Fruit fly (Drosophila melanogaster) whole organism, adult: ENCODE results near the gene CG4497.

Experiments used
- CG11617 ChIP-seq: fragments of 200-800 bp; sonication (Bioruptor generic); optimal IDR thresholded peaks from 2 replicates; lab custom pipeline; 2017; ENCODE audit warnings: mild to moderate bottlenecking, missing biosample characterization, missing genetic modification reagents, missing genetic modification characterization
- CG12768 ChIP-seq: fragments of 200-800 bp; sonication (Bioruptor generic); optimal IDR thresholded peaks from 2 replicates; lab custom pipeline; 2017; ENCODE audit warnings: missing biosample characterization, missing genetic modification characterization, mild to moderate bottlenecking, moderate library complexity, missing genetic modification reagents
- CG14711 ChIP-seq: fragments of 200-800 bp; sonication (Bioruptor generic); optimal IDR thresholded peaks from 2 replicates; lab custom pipeline; 2018; ENCODE audit warnings: missing biosample characterization, mild to moderate bottlenecking, missing genetic modification characterization, moderate library complexity
- CG1620 ChIP-seq: fragments of 200-800 bp; sonication (Bioruptor generic); optimal IDR thresholded peaks from 2 replicates; lab custom pipeline; 2016; ENCODE audit warnings: missing biosample characterization, missing genetic modification characterization
- CG33017 ChIP-seq: fragments of 200-800 bp; sonication (Bioruptor generic); optimal IDR thresholded peaks from 2 replicates; lab custom pipeline; 2018; ENCODE audit warnings: missing biosample characterization, mild to moderate bottlenecking, missing genetic modification characterization, moderate library complexity
- CG5204 ChIP-seq: fragments of 200-800 bp; sonication (Bioruptor generic); optimal IDR thresholded peaks from 2 replicates; lab custom pipeline; 2016; ENCODE audit warnings: missing biosample characterization, missing genetic modification characterization
- CG7045 ChIP-seq: fragments of 200-800 bp; sonication (Bioruptor generic); optimal IDR thresholded peaks from 2 replicates; lab custom pipeline; 2017; ENCODE audit warnings: missing biosample characterization, mild to moderate bottlenecking, missing genetic modification characterization
- CG7101 ChIP-seq: fragments of 200-800 bp; sonication (Bioruptor generic); optimal IDR thresholded peaks from 2 replicates; lab custom pipeline; 2018; ENCODE audit warnings: missing biosample characterization, mild to moderate bottlenecking, missing genetic modification characterization, moderate library complexity
- Clk ChIP-seq: fragments of 200-800 bp; sonication (Bioruptor generic); optimal IDR thresholded peaks from 2 replicates; lab custom pipeline; 2017; ENCODE audit warnings: missing biosample characterization, missing genetic modification characterization
- Crg-1 ChIP-seq: fragments of 200-800 bp; sonication (Bioruptor generic); optimal IDR thresholded peaks from 2 replicates; lab custom pipeline; 2016; ENCODE audit warnings: missing biosample characterization, missing genetic modification characterization
- Hr96 ChIP-seq: fragments of 200-800 bp; sonication (Bioruptor generic); optimal IDR thresholded peaks from 2 replicates; lab custom pipeline; 2016; ENCODE audit warnings: missing biosample characterization, missing genetic modification characterization
- Mnt ChIP-seq: fragments of 200-800 bp; sonication (Bioruptor generic); optimal IDR thresholded peaks from 2 replicates; lab custom pipeline; 2016; ENCODE audit warnings: missing biosample characterization, mild to moderate bottlenecking, missing genetic modification characterization
- bab1 ChIP-seq: fragments of 200-800 bp; sonication (Bioruptor generic); optimal IDR thresholded peaks from 3 replicates; lab custom pipeline; 2019; ENCODE audit warnings: missing biosample characterization, mild to moderate bottlenecking, missing genetic modification characterization, moderate library complexity
- cic ChIP-seq: fragments of 200-800 bp; sonication (Bioruptor generic); optimal IDR thresholded peaks from 2 replicates; lab custom pipeline; 2017; ENCODE audit warnings: missing biosample characterization, mild to moderate bottlenecking, missing genetic modification characterization, moderate library complexity
- cnc ChIP-seq, 2 experiments: fragments of >200 bp; optimal IDR thresholded peaks; 2 replicates each; lab custom pipeline; 2017
- kay ChIP-seq: fragments of 200-800 bp; sonication (Bioruptor generic); peaks from one replicate; lab custom pipeline; 2016; ENCODE audit warnings: missing biosample characterization, missing genetic modification characterization, borderline replicate concordance
- ovo ChIP-seq: fragments of 200-800 bp; sonication (Bioruptor generic); optimal IDR thresholded peaks from 2 replicates; lab custom pipeline; 2016; ENCODE audit warnings: missing biosample characterization, missing genetic modification characterization
- pad ChIP-seq: fragments of 200-800 bp; sonication (Bioruptor generic); optimal IDR thresholded peaks from 3 replicates; lab custom pipeline; 2017; ENCODE audit warnings: missing biosample characterization, missing genetic modification characterization, mild to moderate bottlenecking, moderate library complexity, missing genetic modification reagents
- tj ChIP-seq: fragments of 200-800 bp; sonication (Bioruptor generic); optimal IDR thresholded peaks from 3 replicates; lab custom pipeline; 2017; ENCODE audit warnings: missing biosample characterization, mild to moderate bottlenecking, missing genetic modification characterization, moderate library complexity
- toe ChIP-seq: fragments of 200-800 bp; sonication (Bioruptor generic); optimal IDR thresholded peaks from 2 replicates; lab custom pipeline; 2016; ENCODE audit warnings: missing biosample characterization, missing genetic modification characterization

CG4497 gene

DNA sequence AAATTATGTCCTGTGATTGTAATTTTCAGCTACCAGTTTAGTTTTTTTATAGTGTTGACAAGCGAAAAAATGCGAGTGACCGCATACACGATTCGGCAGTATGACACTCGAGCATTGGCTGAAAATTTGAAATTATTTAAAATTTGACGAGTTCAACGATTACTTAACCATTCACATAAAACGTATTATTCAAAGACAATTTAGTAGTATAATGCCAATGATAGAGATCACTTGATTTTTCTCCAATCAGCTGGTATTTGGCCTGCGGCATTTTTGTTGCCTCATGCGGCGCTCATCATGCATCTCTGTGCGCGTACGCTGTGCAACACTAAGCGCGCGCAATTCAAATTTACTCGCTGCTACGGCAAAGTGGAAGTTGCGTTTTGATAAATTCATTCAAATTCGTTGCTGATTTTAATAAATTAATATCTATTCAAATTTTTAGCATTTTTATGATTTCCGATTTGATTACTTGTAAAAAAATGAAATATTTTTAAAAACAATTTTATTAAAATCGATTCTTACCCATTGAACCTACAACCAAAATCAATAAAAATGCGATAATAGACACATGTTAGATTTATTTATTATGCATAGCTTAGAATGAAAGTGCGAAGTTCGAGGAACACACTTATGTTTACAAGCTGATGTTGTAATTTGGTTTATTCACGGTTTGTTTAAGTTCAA is at the start of gene CG4497:
TSS of gene CG4497 (minus strand) at position 238 of the 687 bp plus-strand sequence.
- TF ChIP-seq CG7101 (tag; lab: Kevin White, UChicago) (peak; percentile 89), pad (GFP tag; lab: Kevin White, UChicago) (peak; percentile 84), CG33017 (tag; lab: Kevin White, UChicago) (peak; percentile 73), Mnt (GFP tag; lab: Kevin White, UChicago) (peak; percentile 88), CG11617 (GFP tag; lab: Kevin White, UChicago) (peak; percentile 95), ovo (GFP tag; lab: Kevin White, UChicago) (peak; percentile 90), kay (peak; percentile 93), Hr96 (GFP tag; lab: Kevin White, UChicago) (peak; percentile 96), CG7045 (peak; percentile 93), CG1620 (peak; percentile 98), CG5204 (GFP tag; lab: Kevin White, UChicago) (peak; percentile 96), toe (peak; percentile 98), Crg-1 (peak; percentile 96), tj (peak; percentile 82), Clk (peak; percentile 95), cnc (optimal IDR thresholded peaks at IDR 0.05; lab: Kevin White, UChicago) (no peak), cic (GFP tag; lab: Kevin White, UChicago) (peak; percentile 71), CG14711 (tag; lab: Kevin White, UChicago) (peak; percentile 84), bab1 (GFP tag; lab: Kevin White, UChicago) (peak; percentile 97), CG12768 (peak; percentile 92)

DNA sequence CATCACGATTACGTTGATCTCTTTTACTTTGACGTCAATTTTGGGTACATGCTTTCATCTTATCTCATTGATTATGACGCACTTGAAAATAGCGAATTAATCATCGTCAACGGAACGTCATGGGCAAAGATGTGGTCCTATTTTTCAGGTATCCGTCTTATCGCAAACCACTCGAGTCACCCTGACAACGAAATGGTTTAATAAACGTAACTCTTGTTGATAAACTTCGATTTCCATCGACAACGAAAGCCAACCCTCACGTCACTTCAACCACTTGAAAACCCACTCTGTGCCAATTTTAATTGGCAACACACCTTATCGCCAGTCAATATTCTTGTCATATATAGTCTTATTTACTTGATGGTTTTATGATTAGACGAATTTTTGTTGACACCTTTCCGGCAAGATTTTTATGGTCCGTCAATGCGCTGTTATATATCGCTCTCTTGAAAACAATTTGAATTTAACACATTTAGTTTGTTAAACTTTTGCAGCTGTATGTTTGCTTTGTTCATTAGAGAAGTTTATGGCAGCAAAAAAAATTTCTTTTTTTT is 47.9 kb upstream of the CG4497 start:
- peak; percentile 1 for TF ChIP-seq CG12768
- no peak for TF ChIP-seq CG5204 (GFP tag; lab: Kevin White, UChicago)
- TF ChIP-seq cic (GFP tag; lab: Kevin White, UChicago) = peak; percentile 48
- TF ChIP-seq Clk = no peak

DNA sequence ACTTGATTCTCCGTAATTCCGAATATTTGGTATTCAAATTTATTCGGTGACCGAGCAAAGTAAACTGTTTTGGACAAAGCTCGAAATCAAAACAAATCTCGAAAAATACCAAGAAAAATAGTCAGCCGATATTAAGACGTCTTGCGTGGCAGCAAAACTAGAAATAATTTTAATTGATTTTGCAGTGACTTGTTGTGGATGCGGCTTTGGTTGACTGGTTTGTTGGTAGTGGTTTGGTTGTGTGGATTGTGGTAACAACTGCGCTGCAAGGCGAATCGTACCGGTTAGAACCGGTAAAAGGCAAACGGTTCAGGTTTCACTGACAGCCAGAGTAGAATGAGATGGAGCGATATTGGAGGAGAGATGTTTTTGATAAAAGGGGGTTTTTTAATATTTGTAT is 47.1 kb upstream of the CG4497 start:
- no peak for TF ChIP-seq toe
- no peak for TF ChIP-seq Mnt (GFP tag; lab: Kevin White, UChicago)
- no peak for TF ChIP-seq CG33017 (tag; lab: Kevin White, UChicago)
- no peak for TF ChIP-seq pad (GFP tag; lab: Kevin White, UChicago)
- no peak for TF ChIP-seq cnc (optimal IDR thresholded peaks at IDR 0.05; lab: Kevin White, UChicago)
- TF ChIP-seq ovo (GFP tag; lab: Kevin White, UChicago) = no peak
- TF ChIP-seq bab1 (GFP tag; lab: Kevin White, UChicago) = no peak
- no peak for TF ChIP-seq tj
- no peak for TF ChIP-seq CG7045
- no peak for TF ChIP-seq kay
- TF ChIP-seq CG5204 (GFP tag; lab: Kevin White, UChicago) = no peak
- TF ChIP-seq cic (GFP tag; lab: Kevin White, UChicago) = no peak

DNA sequence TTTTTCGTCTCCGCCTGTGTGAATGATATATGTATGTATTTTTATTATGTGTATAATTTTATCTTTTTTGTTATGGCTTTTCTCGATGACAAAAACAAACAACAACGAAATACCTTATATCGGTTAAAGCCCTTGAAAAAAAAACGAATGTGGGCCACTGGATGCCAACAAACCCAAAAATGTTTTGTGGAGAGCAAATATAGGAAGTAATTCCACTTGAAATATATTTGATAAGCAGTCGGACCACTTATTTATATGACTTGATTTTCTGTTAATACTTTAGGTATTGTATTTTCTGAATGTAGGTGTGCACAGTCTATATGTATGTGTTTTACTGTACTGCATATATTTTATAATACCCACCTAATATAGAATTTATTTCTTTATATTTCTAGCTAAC is 46.6 kb upstream of the CG4497 start:
- no peak for TF ChIP-seq CG14711 (tag; lab: Kevin White, UChicago)
- TF ChIP-seq CG7045 = no peak
- TF ChIP-seq Clk = no peak
- TF ChIP-seq tj = no peak
- TF ChIP-seq CG33017 (tag; lab: Kevin White, UChicago) = no peak
- TF ChIP-seq CG12768 = no peak
- TF ChIP-seq Hr96 (GFP tag; lab: Kevin White, UChicago) = no peak
- no peak for TF ChIP-seq Mnt (GFP tag; lab: Kevin White, UChicago)
- TF ChIP-seq CG5204 (GFP tag; lab: Kevin White, UChicago) = no peak
- TF ChIP-seq cnc (optimal IDR thresholded peaks at IDR 0.05; lab: Kevin White, UChicago) = no peak
- no peak for TF ChIP-seq pad (GFP tag; lab: Kevin White, UChicago)
- no peak for TF ChIP-seq toe

DNA sequence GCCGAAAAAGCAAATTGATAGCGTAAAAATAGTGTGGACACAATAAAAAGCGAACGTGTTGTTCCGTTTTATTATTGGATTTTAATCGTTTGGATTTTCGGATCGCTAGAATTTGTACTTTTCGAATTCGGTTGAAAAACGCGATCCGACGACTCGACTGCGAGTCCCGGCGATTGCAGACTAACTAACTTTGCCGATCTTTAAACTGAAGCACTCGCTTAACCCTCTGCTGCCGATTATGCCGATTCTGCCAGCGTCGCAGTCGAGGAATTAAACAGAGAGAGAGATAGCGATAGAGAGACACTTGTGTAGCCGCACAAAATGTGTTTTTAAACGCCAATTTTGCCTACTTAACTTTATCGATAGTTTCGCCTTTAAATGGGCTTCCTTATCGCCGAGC is 45.9 kb upstream of the CG4497 start:
- TF ChIP-seq Mnt (GFP tag; lab: Kevin White, UChicago) = peak; percentile 16
- no peak for TF ChIP-seq CG14711 (tag; lab: Kevin White, UChicago)
- TF ChIP-seq CG7045 = no peak
- no peak for TF ChIP-seq kay
- TF ChIP-seq CG7101 (tag; lab: Kevin White, UChicago) = no peak
- TF ChIP-seq cic (GFP tag; lab: Kevin White, UChicago) = peak; percentile 45
- TF ChIP-seq CG12768 = no peak
- TF ChIP-seq CG11617 (GFP tag; lab: Kevin White, UChicago) = no peak
- no peak for TF ChIP-seq Clk
- no peak for TF ChIP-seq toe
- TF ChIP-seq tj = no peak
- TF ChIP-seq CG33017 (tag; lab: Kevin White, UChicago) = no peak
- no peak for TF ChIP-seq pad (GFP tag; lab: Kevin White, UChicago)
- no peak for TF ChIP-seq CG1620
- no peak for TF ChIP-seq Hr96 (GFP tag; lab: Kevin White, UChicago)

DNA sequence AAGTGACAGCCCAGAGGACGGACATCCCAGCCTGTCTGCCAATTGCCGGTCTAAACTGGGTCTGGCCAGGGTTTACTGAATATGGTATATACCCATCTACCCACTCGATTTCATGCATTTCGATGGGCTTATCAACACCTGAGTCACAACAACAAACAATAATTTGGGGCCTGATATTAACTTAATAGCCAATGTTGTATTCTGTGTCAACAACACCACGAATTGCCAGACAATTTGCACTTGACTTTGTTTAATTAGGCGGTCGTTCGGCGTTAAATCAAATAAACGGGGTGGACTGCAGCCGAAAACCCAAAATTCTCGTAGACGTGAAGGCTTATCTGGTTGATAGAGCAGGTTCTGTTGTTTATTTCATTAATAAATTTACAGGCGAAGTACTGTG is 44.9 kb upstream of the CG4497 start:
- TF ChIP-seq cic (GFP tag; lab: Kevin White, UChicago) = peak; percentile 57
- peak; percentile 42 for TF ChIP-seq CG5204 (GFP tag; lab: Kevin White, UChicago)
- peak; percentile 40 for TF ChIP-seq CG12768
- no peak for TF ChIP-seq Hr96 (GFP tag; lab: Kevin White, UChicago)
- peak; percentile 32 for TF ChIP-seq CG11617 (GFP tag; lab: Kevin White, UChicago)
- peak; percentile 61 for TF ChIP-seq CG7045
- no peak for TF ChIP-seq kay
- peak; percentile 71 for TF ChIP-seq CG7101 (tag; lab: Kevin White, UChicago)
- TF ChIP-seq CG14711 (tag; lab: Kevin White, UChicago) = peak; percentile 4
- peak; percentile 34 for TF ChIP-seq Clk
- TF ChIP-seq Mnt (GFP tag; lab: Kevin White, UChicago) = peak; percentile 57
- TF ChIP-seq bab1 (GFP tag; lab: Kevin White, UChicago) = no peak
- peak; percentile 54 for TF ChIP-seq ovo (GFP tag; lab: Kevin White, UChicago)
- no peak for TF ChIP-seq toe
- TF ChIP-seq cnc (optimal IDR thresholded peaks at IDR 0.05; lab: Kevin White, UChicago) = no peak
- TF ChIP-seq tj = no peak
- no peak for TF ChIP-seq CG1620
- peak; percentile 57 for TF ChIP-seq Crg-1
- TF ChIP-seq pad (GFP tag; lab: Kevin White, UChicago) = peak; percentile 34
- TF ChIP-seq CG33017 (tag; lab: Kevin White, UChicago) = peak; percentile 69
